Worm (Caenorhabditis elegans) whole organism, late embryonic: ENCODE measurements around the gene W09G12.7.

Experiments
- ceh-18 ChIP-seq: sonication (generic microtip); optimal IDR thresholded peaks from 2 replicates; lab custom pipeline; 2016; ENCODE audit warnings: missing genetic modification characterization, missing compliant biosample characterization
- ceh-48 ChIP-seq: sonication (generic microtip); optimal IDR thresholded peaks from 2 replicates; lab custom pipeline; 2016; ENCODE audit warnings: missing genetic modification characterization, inconsistent platforms, missing compliant biosample characterization
- dmd-4 ChIP-seq: sonication (generic microtip); optimal IDR thresholded peaks from 2 replicates; lab custom pipeline; 2016; ENCODE audit warnings: borderline replicate concordance, missing genetic modification characterization, missing compliant biosample characterization
- ets-4 ChIP-seq: sonication (generic microtip); optimal IDR thresholded peaks from 2 replicates; lab custom pipeline; 2016; ENCODE audit warnings: missing genetic modification characterization, missing compliant biosample characterization
- fax-1 ChIP-seq: sonication (generic microtip); optimal IDR thresholded peaks from 2 replicates; lab custom pipeline; 2016; ENCODE audit warnings: missing genotype, missing genetic modification characterization, missing compliant biosample characterization
- hlh-15 ChIP-seq: sonication (generic microtip); optimal IDR thresholded peaks from 2 replicates; lab custom pipeline; 2016; ENCODE audit warnings: missing genetic modification characterization, missing compliant biosample characterization
- hlh-30 ChIP-seq: sonication (generic microtip); optimal IDR thresholded peaks from 2 replicates; lab custom pipeline; 2017; ENCODE audit warnings: antibody characterized with exemption, missing genetic modification characterization, missing compliant biosample characterization; ENCODE audit not compliant: insufficient read depth
- pha-2 ChIP-seq: sonication (generic microtip); optimal IDR thresholded peaks from 2 replicates; lab custom pipeline; 2017; ENCODE audit warnings: mild to moderate bottlenecking, missing genetic modification characterization, missing compliant biosample characterization
- pha-4 ChIP-seq: fragments of 150-350 bp; optimal IDR thresholded peaks from 2 replicates; lab custom pipeline; 2018; ENCODE audit warnings: missing biosample characterization, missing genetic modification reagents, missing genetic modification characterization
- pqm-1 ChIP-seq: sonication (generic microtip); optimal IDR thresholded peaks from 2 replicates; lab custom pipeline; 2016; ENCODE audit warnings: missing genetic modification characterization, missing compliant biosample characterization
- sdc-2 ChIP-seq: sonication (generic microtip); optimal IDR thresholded peaks from 2 replicates; lab custom pipeline; 2016; ENCODE audit warnings: missing genotype, missing genetic modification characterization, missing compliant biosample characterization
- unc-3 ChIP-seq, 2 experiments: fragments of 200-800 bp in 1 of 2; sonication (Bioruptor generic) in 1 of 2; sonication (generic microtip) in 1 of 2; conservative IDR thresholded peaks in 1 of 2; optimal IDR thresholded peaks in 1 of 2; 2 replicates each; pipeline versions ENCODE4 v1.3.6 to Lab custom; 2016 to 2022; ENCODE audit warnings: missing compliant biosample characterization in 2 of 2, missing genetic modification characterization in 2 of 2, missing genetic modification reagents in 1 of 2

DNA sequence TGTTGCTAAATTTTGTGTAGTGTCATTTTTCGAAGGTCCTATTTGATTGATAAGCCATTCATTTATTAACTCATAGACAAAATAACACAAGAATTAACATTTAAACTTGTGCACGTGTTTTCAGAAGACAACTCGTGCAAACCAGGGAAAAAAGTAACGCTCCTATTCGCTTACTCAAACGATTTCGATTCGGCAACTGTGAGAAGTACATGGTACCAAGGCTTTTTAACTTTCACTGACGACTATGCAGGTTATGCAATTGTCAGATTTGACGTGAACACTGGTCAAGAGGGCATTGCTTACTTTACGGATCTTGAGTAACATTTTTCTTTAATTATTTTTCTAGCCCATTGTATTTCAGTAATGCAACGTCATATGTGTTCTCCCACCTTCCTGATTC, 33.0 kb downstream of the W09G12.7 start:
- TF ChIP-seq sdc-2 (tag; lab: Kevin White, UChicago) (no peak), pha-4 (tag; lab: Kevin White, UChicago) (no peak), unc-3 (GFP tag; conservative IDR thresholded peaks at IDR 0.05; lab: Robert Waterston, UW) (no peak), unc-3 (tag; optimal IDR thresholded peaks at IDR 0.05; lab: Kevin White, UChicago) (no peak), pha-2 (tag; lab: Kevin White, UChicago) (no peak), ceh-18 (tag; lab: Kevin White, UChicago) (no peak), ceh-48 (tag; lab: Kevin White, UChicago) (no peak), dmd-4 (tag; lab: Kevin White, UChicago) (no peak), ets-4 (tag; lab: Kevin White, UChicago) (no peak), hlh-15 (tag; lab: Kevin White, UChicago) (no peak), pqm-1 (tag; lab: Kevin White, UChicago) (no peak), hlh-30 (tag; lab: Kevin White, UChicago) (no peak), fax-1 (tag; lab: Kevin White, UChicago) (no peak)
